Worm (Caenorhabditis elegans) whole organism, L4/young adult: ENCODE results near the gene ZK105.11.

Experiments used
- W03F9.2 ChIP-seq: fragments of 150-350 bp; optimal IDR thresholded peaks from 2 replicates; lab custom pipeline; 2014; ENCODE audit warnings: missing biosample characterization, missing genetic modification characterization
- dao-5 ChIP-seq: sonication (generic microtip); optimal IDR thresholded peaks from 2 replicates; lab custom pipeline; 2016; ENCODE audit warnings: missing genotype, missing genetic modification characterization, moderate library complexity, missing compliant biosample characterization

DNA sequence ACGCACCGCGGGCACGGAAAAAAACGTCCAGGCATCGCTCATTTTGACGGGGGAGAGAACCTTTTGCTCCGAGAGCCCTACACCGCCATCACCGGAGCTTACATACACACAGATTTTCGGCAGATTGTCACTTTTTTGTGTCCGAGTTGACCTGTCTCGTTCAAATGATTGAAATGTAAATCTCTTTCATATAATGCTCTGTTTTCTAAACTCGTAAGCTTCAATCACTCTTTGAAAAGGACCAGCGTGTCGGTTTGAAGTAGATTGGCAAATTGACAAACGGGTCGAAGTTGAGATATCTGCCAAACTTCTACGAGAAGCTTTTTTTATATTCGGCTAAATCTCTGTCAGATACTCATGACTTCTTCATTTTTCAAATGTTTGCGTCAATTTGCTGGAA, 38.7 kb upstream of the ZK105.11 start:
- no peak for TF ChIP-seq W03F9.2 (tag; lab: Kevin White, UChicago)
- no peak for TF ChIP-seq dao-5 (tag; lab: Kevin White, UChicago)
